Fruit fly (Drosophila melanogaster) whole organism, wandering third instar larva: Measurements from ENCODE around the gene CG18622.

ENCODE experiments used
- Dif ChIP-seq: fragments of 200-275, 200-300 bp; sonication (Bioruptor generic); optimal IDR thresholded peaks from 2 replicates; lab custom pipeline; 2018; ENCODE audit warnings: missing biosample characterization, missing genetic modification characterization; ENCODE audit not compliant: partially characterized antibody
- Hnf4 ChIP-seq: fragments of 200-800 bp; sonication (Bioruptor generic); optimal IDR thresholded peaks from 2 replicates; lab custom pipeline; 2016; ENCODE audit warnings: missing biosample characterization, mild to moderate bottlenecking, missing genetic modification characterization
- Hr78 ChIP-seq: fragments of >200 bp; optimal IDR thresholded peaks from 2 replicates; lab custom pipeline; 2017; ENCODE audit warnings: missing biosample characterization, missing genetic modification characterization
- Mio ChIP-seq: sonication (Bioruptor generic); optimal IDR thresholded peaks from 2 replicates; lab custom pipeline; 2016; ENCODE audit warnings: missing biosample characterization, missing genetic modification characterization
- Myc ChIP-seq: fragments of >200 bp; optimal IDR thresholded peaks from 2 replicates; lab custom pipeline; 2017
- dmrt93B ChIP-seq: fragments of 200-800 bp; sonication (Bioruptor generic); optimal IDR thresholded peaks from 2 replicates; lab custom pipeline; 2018; ENCODE audit warnings: missing biosample characterization, mild to moderate bottlenecking, missing genetic modification characterization
- dsf ChIP-seq: sonication (Bioruptor generic); optimal IDR thresholded peaks from 2 replicates; lab custom pipeline; 2016; ENCODE audit warnings: missing biosample characterization, missing genetic modification characterization, borderline replicate concordance
- foxo ChIP-seq, 2 experiments: fragments of 200-800 bp; sonication (Bioruptor generic); optimal IDR thresholded peaks; 2 replicates in 1 of 2; 3 replicates in 1 of 2; lab custom pipeline; 2016 to 2017; ENCODE audit warnings: missing biosample characterization in 2 of 2, missing genetic modification characterization in 2 of 2
- pan ChIP-seq: fragments of >200 bp; optimal IDR thresholded peaks from 2 replicates; lab custom pipeline; 2017
- psq ChIP-seq: fragments of 200-800 bp; sonication (Bioruptor generic); optimal IDR thresholded peaks from 3 replicates; lab custom pipeline; 2017; ENCODE audit warnings: missing biosample characterization, mild to moderate bottlenecking, missing genetic modification characterization, moderate library complexity
- sv ChIP-seq: fragments of 200-800 bp; sonication (Bioruptor generic); optimal IDR thresholded peaks from 3 replicates; lab custom pipeline; 2016; ENCODE audit warnings: missing biosample characterization, missing genetic modification characterization
- usp ChIP-seq: fragments of >200 bp; optimal IDR thresholded peaks from 2 replicates; lab custom pipeline; 2017; ENCODE audit warnings: missing biosample characterization, missing genetic modification characterization

DNA sequence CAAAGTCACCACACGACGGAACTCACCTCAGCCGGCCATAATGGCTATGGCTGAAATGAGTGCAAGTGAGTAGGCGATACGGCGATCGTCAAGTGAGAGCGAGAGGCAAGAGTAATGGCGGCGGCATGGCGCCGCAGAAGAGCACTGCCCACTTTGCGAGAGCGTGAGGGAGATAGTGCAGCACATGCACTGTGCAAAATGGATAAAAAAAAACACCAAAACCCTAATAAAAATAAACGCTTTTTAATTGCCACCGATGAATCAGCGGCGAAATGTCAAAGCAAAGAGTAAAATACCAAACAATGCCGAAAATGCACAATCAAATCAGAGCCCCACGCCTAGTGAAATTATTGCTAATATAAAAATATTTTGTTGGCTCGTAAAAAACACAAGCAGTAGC lies 38.9 kb downstream of the CG18622 start:
- TF ChIP-seq Mio (GFP tag; lab: Kevin White, UChicago) (no peak), dmrt93B (GFP tag; lab: Kevin White, UChicago) (no peak), pan (lab: Kevin White, UChicago) (no peak), Dif (GFP tag; lab: Kevin White, UChicago) (peak; percentile 7), psq (GFP tag; lab: Kevin White, UChicago) (no peak), dsf (GFP tag; lab: Kevin White, UChicago) (no peak), Hnf4 (GFP tag; lab: Kevin White, UChicago) (no peak), Myc (lab: Kevin White, UChicago) (no peak), usp (no peak), foxo (GFP tag; optimal IDR thresholded peaks at IDR 0.05; lab: Kevin White, UChicago) (no peak), Hr78 (no peak), sv (GFP tag; lab: Kevin White, UChicago) (no peak)
